Worm (Caenorhabditis elegans): ENCODE measurements around the gene fbf-1.

The fbf-1 gene

DNA sequence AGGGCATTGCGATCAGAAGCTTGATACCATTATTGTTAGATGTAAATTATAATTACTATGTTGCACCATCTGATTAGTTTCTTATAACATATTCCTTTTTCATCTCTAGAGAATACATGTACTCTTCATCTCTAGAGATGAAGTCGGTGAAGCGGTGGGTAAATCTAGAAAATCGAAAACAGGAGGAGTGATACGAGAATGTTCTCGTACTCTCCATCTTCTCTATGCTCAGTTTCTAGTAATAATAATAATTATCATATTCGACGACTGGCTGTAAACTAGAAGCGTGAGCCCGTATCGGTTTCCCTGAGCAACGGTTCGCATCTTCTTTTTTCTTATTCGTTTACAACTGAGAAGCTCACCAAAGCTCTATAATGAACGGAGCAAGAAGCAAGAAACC, 27.1 kb upstream of the fbf-1 start:
- no peak for TF ChIP-seq unc-55 (GFP tag; optimal IDR thresholded peaks at IDR 0.05)
- no peak for TF ChIP-seq pax-1 (tag; optimal IDR thresholded peaks at IDR 0.05)
- TF ChIP-seq mec-3 (tag; optimal IDR thresholded peaks at IDR 0.05; ENCODE audit: borderline replicate concordance) = no peak
- TF ChIP-seq unc-42 (tag; optimal IDR thresholded peaks at IDR 0.05) = no peak
- TF ChIP-seq sox-4 (tag; optimal IDR thresholded peaks at IDR 0.05) = no peak
- no peak for TF ChIP-seq ceh-34 (tag; optimal IDR thresholded peaks at IDR 0.05)

DNA sequence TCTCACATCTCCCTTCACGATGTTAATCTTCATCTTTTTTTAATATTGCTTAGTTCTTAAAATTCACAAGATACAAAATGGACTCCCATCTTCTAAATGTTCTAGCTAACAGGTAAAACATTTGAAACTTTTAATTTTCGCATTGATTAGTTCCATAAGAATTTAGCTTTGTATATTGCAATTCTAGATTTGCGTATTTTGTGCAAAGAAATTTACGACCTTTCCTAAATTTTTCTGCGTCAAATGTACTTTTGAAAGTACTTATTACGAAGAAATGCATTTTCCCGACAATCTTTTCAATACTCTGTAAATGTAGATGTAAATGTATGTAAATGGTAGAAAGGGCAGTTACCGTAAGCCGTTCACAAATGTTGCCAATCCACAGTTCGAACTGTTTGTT, 23.3 kb upstream of the fbf-1 start:
- TF ChIP-seq ama-1 (optimal IDR thresholded peaks at IDR 0.05) = no peak
- no peak for TF ChIP-seq mec-3 (tag; optimal IDR thresholded peaks at IDR 0.05; ENCODE audit: borderline replicate concordance)
- TF ChIP-seq nhr-232 (tag; optimal IDR thresholded peaks at IDR 0.05) = no peak
- no peak for TF ChIP-seq ceh-9 (tag; optimal IDR thresholded peaks at IDR 0.05)
- no peak for TF ChIP-seq unc-86 (tag; optimal IDR thresholded peaks at IDR 0.05)
- no peak for TF ChIP-seq C38D4.7 (GFP tag; optimal IDR thresholded peaks at IDR 0.05)
- no peak for TF ChIP-seq odd-2 (tag; optimal IDR thresholded peaks at IDR 0.05)
- no peak for TF ChIP-seq elt-2 (tag; optimal IDR thresholded peaks at IDR 0.05)

DNA sequence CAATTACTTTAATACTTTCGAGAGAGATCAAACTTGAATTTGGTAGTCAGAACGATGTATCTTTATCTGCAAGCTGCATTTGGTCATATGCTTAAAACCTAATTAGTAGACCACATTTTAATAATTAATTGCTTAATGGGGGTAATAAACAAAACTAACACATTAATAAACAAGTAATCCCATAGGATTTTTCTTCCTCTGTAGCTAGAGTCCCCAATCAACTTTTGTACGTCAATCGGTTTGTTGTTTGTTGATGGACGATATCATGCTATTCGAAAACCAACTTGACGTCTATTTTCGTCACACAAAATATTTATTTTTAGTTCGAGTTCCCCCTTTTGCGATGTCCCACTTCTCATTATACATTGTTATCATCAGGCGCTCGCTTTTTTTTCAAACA, 20.8 kb upstream of the fbf-1 start:
- no peak for TF ChIP-seq ceh-24 (tag; optimal IDR thresholded peaks at IDR 0.05)
- no peak for TF ChIP-seq lin-11 (tag; optimal IDR thresholded peaks at IDR 0.05)
- no peak for TF ChIP-seq T23F11.4 (GFP tag; optimal IDR thresholded peaks at IDR 0.05)
- no peak for TF ChIP-seq pha-4 (tag; optimal IDR thresholded peaks at IDR 0.05)
- no peak for TF ChIP-seq ceh-34 (tag; optimal IDR thresholded peaks at IDR 0.05)
- no peak for TF ChIP-seq rnt-1 (tag; optimal IDR thresholded peaks at IDR 0.05)
- no peak for TF ChIP-seq sox-2 (GFP tag; IDR thresholded peaks at IDR 0.05)
- TF ChIP-seq sdc-2 (tag; optimal IDR thresholded peaks at IDR 0.05) = no peak
- TF ChIP-seq lim-6 (tag; optimal IDR thresholded peaks at IDR 0.05) = no peak
- TF ChIP-seq eyg-1 (tag; optimal IDR thresholded peaks at IDR 0.05) = no peak
- no peak for TF ChIP-seq hlh-8 (tag; optimal IDR thresholded peaks at IDR 0.05)
- no peak for TF ChIP-seq Y22D7AL.16 (tag; optimal IDR thresholded peaks at IDR 0.05)
- no peak for TF ChIP-seq pha-2 (tag; optimal IDR thresholded peaks at IDR 0.05)
- no peak for TF ChIP-seq odd-2 (tag; optimal IDR thresholded peaks at IDR 0.05)
- TF ChIP-seq ceh-2 (tag; optimal IDR thresholded peaks at IDR 0.05) = no peak
- TF ChIP-seq unc-3 (GFP tag; conservative IDR thresholded peaks at IDR 0.05) = no peak
- no peak for TF ChIP-seq unc-3 (tag; optimal IDR thresholded peaks at IDR 0.05)
- no peak for TF ChIP-seq npax-4 (tag; optimal IDR thresholded peaks at IDR 0.05)

DNA sequence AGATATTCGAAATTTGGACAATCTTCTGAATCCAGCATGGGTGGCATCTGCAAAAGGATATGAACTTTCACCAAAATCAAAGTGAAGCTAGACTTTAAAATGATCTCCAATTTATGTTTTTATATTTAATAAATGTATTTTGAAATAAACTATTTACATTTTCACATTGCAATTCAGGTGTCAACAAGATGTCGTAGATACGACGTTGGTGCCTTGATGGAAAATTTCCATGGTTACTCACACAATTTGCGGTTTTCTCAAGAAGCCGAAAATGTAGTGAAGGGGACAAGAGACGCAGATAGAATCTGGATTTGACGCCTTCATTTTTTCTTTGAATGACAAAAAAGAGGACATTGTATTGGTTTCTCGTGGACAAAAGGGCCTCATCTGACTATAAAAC, 18.9 kb upstream of the fbf-1 start, which contains the start of gene rgs-3:
rgs-3 (plus strand) TSS at position 301 of the 400 bp plus-strand sequence.
- TF ChIP-seq ceh-30 (tag; optimal IDR thresholded peaks at IDR 0.05) (no peak), ceh-48 (tag; optimal IDR thresholded peaks at IDR 0.05) (no peak), pqm-1 (tag; optimal IDR thresholded peaks at IDR 0.05) (no peak), fkh-10 (GFP tag; optimal IDR thresholded peaks at IDR 0.05) (no peak), ahr-1 (tag; optimal IDR thresholded peaks at IDR 0.05) (no peak), dmd-4 (tag; optimal IDR thresholded peaks at IDR 0.05; ENCODE audit: borderline replicate concordance) (no peak), sox-2 (GFP tag; IDR thresholded peaks at IDR 0.05) (no peak), lin-11 (tag; optimal IDR thresholded peaks at IDR 0.05) (no peak)

DNA sequence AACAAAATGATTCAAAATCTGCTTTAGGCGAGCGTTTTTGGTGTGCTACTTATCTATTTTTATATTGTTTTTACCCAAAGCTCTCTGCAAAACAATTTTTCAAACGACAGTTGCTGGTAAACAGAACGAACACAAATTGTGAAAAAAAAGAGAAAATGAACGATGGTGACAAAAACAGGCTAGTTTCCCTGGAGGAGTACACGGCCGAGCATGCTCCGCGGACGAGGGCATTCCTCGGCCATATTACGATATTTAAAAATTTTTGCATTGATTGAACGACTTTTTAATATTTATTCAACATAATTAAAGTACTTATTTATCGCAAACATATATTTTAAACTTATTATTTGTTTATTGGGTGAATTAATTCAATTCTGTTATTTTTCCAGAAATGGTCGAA, 16.8 kb upstream of the fbf-1 start, which contains the start of the genes tpp-2 and rbbp-5:
tpp-2 (minus strand) TSS at position 157 of the 400 bp plus-strand sequence.
rbbp-5 (plus strand) TSS at position 390 of the 400 bp plus-strand sequence.
- TF ChIP-seq fkh-10 (GFP tag; optimal IDR thresholded peaks at IDR 0.05) (no peak), madf-2 (tag; optimal IDR thresholded peaks at IDR 0.05) (no peak), ceh-2 (tag; optimal IDR thresholded peaks at IDR 0.05) (peak; percentile 87), che-1 (tag; optimal IDR thresholded peaks at IDR 0.05) (no peak), ceh-31 (tag; optimal IDR thresholded peaks at IDR 0.05) (peak; percentile 88), Y22D7AL.16 (tag; optimal IDR thresholded peaks at IDR 0.05) (no peak), dmd-4 (tag; optimal IDR thresholded peaks at IDR 0.05; ENCODE audit: borderline replicate concordance) (no peak), ztf-16 (tag; optimal IDR thresholded peaks at IDR 0.05) (no peak), tbx-7 (tag; optimal IDR thresholded peaks at IDR 0.05) (peak; percentile 65), odd-2 (tag; optimal IDR thresholded peaks at IDR 0.05) (no peak), elt-4 (tag; optimal IDR thresholded peaks at IDR 0.05) (no peak), dve-1 (tag; optimal IDR thresholded peaks at IDR 0.05) (no peak), nhr-232 (tag; optimal IDR thresholded peaks at IDR 0.05) (no peak), mec-3 (tag; optimal IDR thresholded peaks at IDR 0.05; ENCODE audit: borderline replicate concordance) (no peak), ttx-3 (tag; optimal IDR thresholded peaks at IDR 0.05) (no peak), hlh-13 (GFP tag; optimal IDR thresholded peaks at IDR 0.05) (no peak), fkh-6 (tag; optimal IDR thresholded peaks at IDR 0.05) (peak; percentile 15), nfya-1 (tag; optimal IDR thresholded peaks at IDR 0.05) (no peak), K09A11.1 (tag; optimal IDR thresholded peaks at IDR 0.05; ENCODE audit: insufficient read depth) (no peak)

Data from whole organism, late embryonic.